Fruit fly (Drosophila melanogaster) whole organism, prepupa: ENCODE results near the gene gnu.

Experiments used
- Blimp-1 ChIP-seq: fragments of 200-800 bp; sonication (Bioruptor generic); optimal IDR thresholded peaks from 3 replicates; lab custom pipeline; 2017; ENCODE audit warnings: missing biosample characterization, missing genetic modification characterization, mild to moderate bottlenecking, moderate library complexity, missing genetic modification reagents
- CG10631 ChIP-seq: fragments of 200-800 bp; sonication (Bioruptor generic); optimal IDR thresholded peaks from 2 replicates; lab custom pipeline; 2016; ENCODE audit warnings: missing biosample characterization, missing genetic modification characterization
- CG10669 ChIP-seq: fragments of 200-800 bp; sonication (Bioruptor generic); optimal IDR thresholded peaks from 3 replicates; lab custom pipeline; 2018; ENCODE audit warnings: missing biosample characterization, mild to moderate bottlenecking, missing genetic modification characterization, moderate library complexity
- CG11294 ChIP-seq: fragments of 200-800 bp; sonication (Bioruptor generic); IDR thresholded peaks from 2 replicates; pipeline ENCODE4 v1.3.6; 2022; ENCODE audit warnings: missing biosample characterization, missing genetic modification characterization
- CG11762 ChIP-seq: fragments of 200-800 bp; sonication (Bioruptor generic); optimal IDR thresholded peaks from 3 replicates; lab custom pipeline; 2016; ENCODE audit warnings: missing biosample characterization, missing genetic modification characterization; ENCODE audit not compliant: insufficient read depth
- CG11902 ChIP-seq: fragments of 200-800 bp; sonication (Bioruptor generic); optimal IDR thresholded peaks from 3 replicates; lab custom pipeline; 2016; ENCODE audit warnings: missing biosample characterization, missing genetic modification characterization
- CG15336 ChIP-seq: fragments of 200-800 bp; sonication (Bioruptor generic); IDR thresholded peaks from 2 replicates; pipeline ENCODE4 v1.3.6; 2022; ENCODE audit warnings: missing biosample characterization, missing genetic modification characterization
- CG1621 ChIP-seq: fragments of 200-800 bp; sonication (Bioruptor generic); optimal IDR thresholded peaks from 3 replicates; lab custom pipeline; 2018; ENCODE audit warnings: missing biosample characterization, mild to moderate bottlenecking, missing genetic modification characterization
- CG3032 ChIP-seq: fragments of 200-800 bp; optimal IDR thresholded peaks from 2 replicates; lab custom pipeline; 2019; ENCODE audit warnings: missing biosample characterization, mild to moderate bottlenecking, missing genetic modification characterization, moderate library complexity
- CG31627 ChIP-seq: fragments of 200-800 bp; sonication (Bioruptor generic); optimal IDR thresholded peaks from 3 replicates; lab custom pipeline; 2016; ENCODE audit warnings: missing biosample characterization, missing genetic modification characterization
- CG32006 ChIP-seq: fragments of 200-800 bp; sonication (Bioruptor generic); optimal IDR thresholded peaks from 3 replicates; lab custom pipeline; 2017; ENCODE audit warnings: missing biosample characterization, mild to moderate bottlenecking, missing genetic modification characterization
- CG3919 ChIP-seq: fragments of 200-800 bp; sonication (Bioruptor generic); optimal IDR thresholded peaks from 3 replicates; lab custom pipeline; 2016; ENCODE audit warnings: missing biosample characterization, missing genetic modification characterization
- CG4318 ChIP-seq: fragments of 200-800 bp; sonication (Bioruptor generic); optimal IDR thresholded peaks from 3 replicates; lab custom pipeline; 2017; ENCODE audit warnings: missing biosample characterization, mild to moderate bottlenecking, missing genetic modification characterization
- CG6163 ChIP-seq: fragments of 200-800 bp; sonication (Bioruptor generic); IDR thresholded peaks from 3 replicates; pipeline ENCODE4 v1.3.6; 2022; ENCODE audit warnings: missing biosample characterization, missing genetic modification characterization
- CG6276 ChIP-seq: fragments of 200-800 bp; sonication (Bioruptor generic); optimal IDR thresholded peaks from 2 replicates; lab custom pipeline; 2017; ENCODE audit warnings: missing biosample characterization, mild to moderate bottlenecking, missing genetic modification characterization
- CG6808 ChIP-seq: fragments of 200-800 bp; sonication (Bioruptor generic); optimal IDR thresholded peaks from 3 replicates; lab custom pipeline; 2017; ENCODE audit warnings: missing biosample characterization, missing genetic modification characterization, mild to moderate bottlenecking, moderate library complexity, missing genetic modification reagents
- CG6854 ChIP-seq: fragments of 200-800 bp; sonication (Bioruptor generic); optimal IDR thresholded peaks from 2 replicates; lab custom pipeline; 2017; ENCODE audit warnings: missing biosample characterization, mild to moderate bottlenecking, missing genetic modification characterization
- CG7368 ChIP-seq: fragments of 200-800 bp; sonication (Bioruptor generic); optimal IDR thresholded peaks from 3 replicates; lab custom pipeline; 2016; ENCODE audit warnings: missing biosample characterization, missing genetic modification characterization
- CG8119 ChIP-seq: fragments of 200-800 bp; sonication (Bioruptor generic); IDR thresholded peaks from 3 replicates; pipeline ENCODE4 v1.3.6; 2022; ENCODE audit warnings: missing biosample characterization, missing genetic modification characterization
- CG8319 ChIP-seq: fragments of 200-800 bp; sonication (Bioruptor generic); optimal IDR thresholded peaks from 3 replicates; lab custom pipeline; 2016; ENCODE audit warnings: missing biosample characterization, missing genetic modification characterization
- CG9139 ChIP-seq: fragments of 200-800 bp; sonication (Bioruptor generic); optimal IDR thresholded peaks from 3 replicates; lab custom pipeline; 2017; ENCODE audit warnings: missing biosample characterization, mild to moderate bottlenecking, missing genetic modification characterization
- Eip75B ChIP-seq: fragments of 200-800 bp; sonication (Bioruptor generic); optimal IDR thresholded peaks from 3 replicates; lab custom pipeline; 2016; ENCODE audit warnings: missing biosample characterization, missing genetic modification characterization
- Eip78C ChIP-seq: fragments of 200-800 bp; sonication (Bioruptor generic); peaks from one replicate; lab custom pipeline; 2016; ENCODE audit warnings: missing biosample characterization, missing genetic modification characterization
- Eip93F ChIP-seq: fragments of 200-800 bp; sonication (Bioruptor generic); optimal IDR thresholded peaks from 2 replicates; lab custom pipeline; 2016; ENCODE audit warnings: missing biosample characterization, mild to moderate bottlenecking, missing genetic modification characterization
- Gug ChIP-seq: fragments of 200-800 bp; sonication (Bioruptor generic); IDR thresholded peaks from 2 replicates; pipeline ENCODE4 v1.3.6; 2022; ENCODE audit warnings: missing biosample characterization, missing genetic modification characterization
- Hr38 ChIP-seq: sonication (Bioruptor generic); optimal IDR thresholded peaks from 2 replicates; lab custom pipeline; 2016; ENCODE audit warnings: missing biosample characterization, missing genetic modification characterization
- Hr39 ChIP-seq: fragments of 200-800 bp; sonication (Bioruptor generic); optimal IDR thresholded peaks from 2 replicates; lab custom pipeline; 2016; ENCODE audit warnings: missing biosample characterization, missing genetic modification characterization
- Hr4 ChIP-seq: fragments of 200-800 bp; sonication (Bioruptor generic); optimal IDR thresholded peaks from 3 replicates; lab custom pipeline; 2016; ENCODE audit warnings: missing biosample characterization, missing genetic modification characterization
- Lpt ChIP-seq: fragments of 200-800 bp; sonication (Bioruptor generic); optimal IDR thresholded peaks from 3 replicates; lab custom pipeline; 2016; ENCODE audit warnings: missing biosample characterization, missing genetic modification characterization
- Met ChIP-seq: fragments of 200-800 bp; sonication (Bioruptor generic); optimal IDR thresholded peaks from 3 replicates; lab custom pipeline; 2016; ENCODE audit warnings: missing biosample characterization, missing genetic modification characterization
- OdsH ChIP-seq: fragments of 200-800 bp; sonication (Bioruptor generic); optimal IDR thresholded peaks from 3 replicates; lab custom pipeline; 2016; ENCODE audit warnings: missing biosample characterization, missing genetic modification characterization
- Smox ChIP-seq: fragments of 200-800 bp; sonication (Bioruptor generic); optimal IDR thresholded peaks from 3 replicates; lab custom pipeline; 2016; ENCODE audit warnings: missing biosample characterization, missing genetic modification characterization
- Sox102F ChIP-seq: fragments of 200-800 bp; sonication (Bioruptor generic); optimal IDR thresholded peaks from 2 replicates; lab custom pipeline; 2016; ENCODE audit warnings: missing biosample characterization, mild to moderate bottlenecking, missing genetic modification characterization
- achi ChIP-seq: fragments of 200-800 bp; sonication (Bioruptor generic); optimal IDR thresholded peaks from 3 replicates; lab custom pipeline; 2016; ENCODE audit warnings: missing biosample characterization, missing genetic modification characterization
- dac ChIP-seq: fragments of 200-800 bp; sonication (Bioruptor generic); optimal IDR thresholded peaks from 2 replicates; lab custom pipeline; 2017; ENCODE audit warnings: missing biosample characterization, mild to moderate bottlenecking, missing genetic modification characterization
- dsx ChIP-seq: fragments of 200-800 bp; optimal IDR thresholded peaks from 3 replicates; lab custom pipeline; 2019; ENCODE audit warnings: missing biosample characterization, mild to moderate bottlenecking, missing genetic modification characterization, moderate library complexity; ENCODE audit not compliant: poor library complexity, severe bottlenecking
- eg ChIP-seq: fragments of 200-800 bp; sonication (Bioruptor generic); IDR thresholded peaks from 3 replicates; pipeline ENCODE4 v1.3.6; 2022; ENCODE audit warnings: missing biosample characterization, missing genetic modification characterization
- esn ChIP-seq: fragments of 200-800 bp; sonication (Bioruptor generic); optimal IDR thresholded peaks from 2 replicates; lab custom pipeline; 2016; ENCODE audit warnings: missing biosample characterization, mild to moderate bottlenecking, missing genetic modification characterization, moderate library complexity
- fd85E ChIP-seq: fragments of 200-800 bp; sonication (Bioruptor generic); optimal IDR thresholded peaks from 3 replicates; lab custom pipeline; 2016; ENCODE audit warnings: missing biosample characterization, missing genetic modification characterization
- fkh ChIP-seq: fragments of 200-800 bp; sonication (Bioruptor generic); optimal IDR thresholded peaks from 3 replicates; lab custom pipeline; 2017; ENCODE audit warnings: missing biosample characterization, mild to moderate bottlenecking, missing genetic modification characterization, moderate library complexity
- lz ChIP-seq: fragments of 200-800 bp; sonication (Bioruptor generic); optimal IDR thresholded peaks from 3 replicates; lab custom pipeline; 2016; ENCODE audit warnings: missing biosample characterization, missing genetic modification characterization
- net ChIP-seq: fragments of 200-800 bp; sonication (Bioruptor generic); optimal IDR thresholded peaks from 3 replicates; lab custom pipeline; 2016; ENCODE audit warnings: missing biosample characterization, missing genetic modification characterization
- pdm3 ChIP-seq: fragments of 200-800 bp; sonication (Bioruptor generic); optimal IDR thresholded peaks from 3 replicates; lab custom pipeline; 2016; ENCODE audit warnings: missing biosample characterization, missing genetic modification characterization
- salr ChIP-seq, 2 experiments: fragments of 200-800 bp; sonication (Bioruptor generic); optimal IDR thresholded peaks; 3 replicates each; lab custom pipeline; 2016 to 2018; ENCODE audit warnings: missing biosample characterization in 2 of 2, missing genetic modification characterization in 2 of 2, mild to moderate bottlenecking in 1 of 2
- svp ChIP-seq: fragments of 200-800 bp; sonication (Bioruptor generic); peaks from one replicate; lab custom pipeline; 2016; ENCODE audit warnings: missing biosample characterization, missing genetic modification characterization
- vri ChIP-seq: fragments of 200-800 bp; sonication (Bioruptor generic); optimal IDR thresholded peaks from 3 replicates; lab custom pipeline; 2016; ENCODE audit warnings: missing biosample characterization, mild to moderate bottlenecking, missing genetic modification characterization

Gene gnu

dm6 chr3L:14755951-14756723 is 47.0 kb downstream of the gnu start (continued):
- peak; percentile 88 for TF ChIP-seq CG10631 (GFP tag; lab: Kevin White, UChicago)
- peak; percentile 54 for TF ChIP-seq fd85E
- peak; percentile 92 for TF ChIP-seq CG4318 (GFP tag; lab: Kevin White, UChicago)
- peak; percentile 56 for TF ChIP-seq Sox102F (GFP tag; lab: Kevin White, UChicago)
- peak; percentile 99 for TF ChIP-seq svp (GFP tag; lab: Kevin White, UChicago)
- peak; percentile 62 for TF ChIP-seq dsx (GFP tag; lab: Kevin White, UChicago)
- TF ChIP-seq Met (GFP tag; lab: Kevin White, UChicago), result peak; percentile 92
- peak; percentile 72 for TF ChIP-seq Lpt
- TF ChIP-seq CG11762 (GFP tag; lab: Kevin White, UChicago), result peak; percentile 76
- TF ChIP-seq Eip78C (GFP tag; lab: Kevin White, UChicago), result peak; percentile 98
- TF ChIP-seq CG9139, result no peak
- TF ChIP-seq esn (GFP tag; lab: Kevin White, UChicago), result peak; percentile 91
- peak; percentile 88 for TF ChIP-seq lz (GFP tag; lab: Kevin White, UChicago)
- TF ChIP-seq CG10669 (GFP tag; lab: Kevin White, UChicago), result peak; percentile 85
- TF ChIP-seq OdsH (GFP tag; lab: Kevin White, UChicago), result peak; percentile 93
- peak; percentile 85 for TF ChIP-seq eg
- TF ChIP-seq Blimp-1 (GFP tag; lab: Kevin White, UChicago), result peak; percentile 53
- peak; percentile 84 for TF ChIP-seq net (GFP tag; lab: Kevin White, UChicago)
- peak; percentile 87 for TF ChIP-seq CG11902 (GFP tag; lab: Kevin White, UChicago)
- TF ChIP-seq CG6276, result peak; percentile 88
- peak; percentile 89 for TF ChIP-seq pdm3 (GFP tag; lab: Kevin White, UChicago)
- peak; percentile 78 for TF ChIP-seq Gug
- peak; percentile 95 for TF ChIP-seq Hr4 (GFP tag; lab: Kevin White, UChicago)
- TF ChIP-seq CG31627 (GFP tag; lab: Kevin White, UChicago), result peak; percentile 89
- peak; percentile 85 for TF ChIP-seq CG11294
- peak; percentile 81 for TF ChIP-seq CG6163
- TF ChIP-seq Eip75B (GFP tag; lab: Kevin White, UChicago), result peak; percentile 82
- no peak for TF ChIP-seq Eip93F (GFP tag; lab: Kevin White, UChicago)
- TF ChIP-seq CG3919 (GFP tag; lab: Kevin White, UChicago), result peak; percentile 88
- TF ChIP-seq CG8319 (GFP tag; lab: Kevin White, UChicago), result peak; percentile 85
- TF ChIP-seq CG3032 (tag; lab: Kevin White, UChicago), result peak; percentile 88

- TF ChIP-seq CG11294, result no peak
- no peak for TF ChIP-seq CG32006 (GFP tag; lab: Kevin White, UChicago)
- TF ChIP-seq Met (GFP tag; lab: Kevin White, UChicago), result no peak
- TF ChIP-seq vri, result peak; percentile 59
- no peak for TF ChIP-seq Sox102F (GFP tag; lab: Kevin White, UChicago)
- TF ChIP-seq CG6808, result peak; percentile 63
- no peak for TF ChIP-seq CG10669 (GFP tag; lab: Kevin White, UChicago)
- TF ChIP-seq lz (GFP tag; lab: Kevin White, UChicago), result no peak
- TF ChIP-seq CG8119 (GFP tag; lab: Robert Waterston, UW), result peak; percentile 22; the same call in 1 of the 3 replicates
- no peak for TF ChIP-seq Smox (GFP tag; lab: Kevin White, UChicago)
- TF ChIP-seq CG10631 (GFP tag; lab: Kevin White, UChicago), result no peak
- TF ChIP-seq eg, result peak; percentile 73; the same call in 2 of the 3 replicates
- no peak for TF ChIP-seq CG1621
- TF ChIP-seq dac, result no peak
- peak; percentile 28 for TF ChIP-seq net (GFP tag; lab: Kevin White, UChicago)
- TF ChIP-seq Hr39, result no peak
- no peak for TF ChIP-seq Gug
- no peak for TF ChIP-seq OdsH (GFP tag; lab: Kevin White, UChicago)
- peak; percentile 38 for TF ChIP-seq Lpt
- TF ChIP-seq CG3032 (tag; lab: Kevin White, UChicago), result no peak
- TF ChIP-seq achi, result no peak
- TF ChIP-seq CG6854 (GFP tag; lab: Kevin White, UChicago), result peak; percentile 8
- TF ChIP-seq dsx (GFP tag; lab: Kevin White, UChicago), result peak; percentile 54
- TF ChIP-seq CG7368, result no peak
- no peak for TF ChIP-seq Hr38
- TF ChIP-seq Hr4 (GFP tag; lab: Kevin White, UChicago), result no peak
- TF ChIP-seq Eip75B (GFP tag; lab: Kevin White, UChicago), result peak; percentile 42
- peak; percentile 80 for TF ChIP-seq Eip78C (GFP tag; lab: Kevin White, UChicago)
- no peak for TF ChIP-seq salr (GFP tag; optimal IDR thresholded peaks at IDR 0.05; lab: Kevin White, UChicago)
- TF ChIP-seq CG15336 (GFP tag; lab: Robert Waterston, UW), result 0 out of 2 replicates have a peak, but pooled peaks have one; percentile 32
- peak; percentile 29 for TF ChIP-seq fkh
These were observed 48.0 kb downstream of the gnu start for dm6 chr3L:14755046-14755643.
